Worm (Caenorhabditis elegans) whole organism, midembryonic: ENCODE data around the gene C18B12.4.

Experiments used
- T22C8.4 ChIP-seq: fragments of 200-800 bp; sonication (Bioruptor generic); IDR thresholded peaks from 2 replicates; pipeline ENCODE4 v1.3.6; 2022; ENCODE audit warnings: missing genetic modification characterization, missing compliant biosample characterization
- cog-1 ChIP-seq: sonication (generic microtip); optimal IDR thresholded peaks from 2 replicates; lab custom pipeline; 2016; ENCODE audit warnings: missing genetic modification characterization, missing compliant biosample characterization
- flt-1 ChIP-seq: fragments of 200-800 bp; sonication (Bioruptor generic); IDR thresholded peaks from 2 replicates; pipeline ENCODE4 v1.3.6; 2022; ENCODE audit warnings: missing genetic modification characterization, missing compliant biosample characterization
- med-1 ChIP-seq: sonication (generic microtip); optimal IDR thresholded peaks from 2 replicates; lab custom pipeline; 2017; ENCODE audit warnings: missing genetic modification characterization, mild to moderate bottlenecking, missing compliant biosample characterization, antibody characterized with exemption, missing genetic modification reagents; ENCODE audit not compliant: insufficient read depth

- TF ChIP-seq med-1 (GFP tag; lab: Kevin White, UChicago) (no peak), flt-1 (GFP tag; lab: Robert Waterston, UW) (no peak), cog-1 (no peak), T22C8.4 (GFP tag; lab: Robert Waterston, UW) (no peak)
These were observed 12.8 kb downstream of the C18B12.4 start for ce11 chrX:15027566-15027965.
